Worm (Caenorhabditis elegans): ENCODE measurements around the gene adal-1.

DNA sequence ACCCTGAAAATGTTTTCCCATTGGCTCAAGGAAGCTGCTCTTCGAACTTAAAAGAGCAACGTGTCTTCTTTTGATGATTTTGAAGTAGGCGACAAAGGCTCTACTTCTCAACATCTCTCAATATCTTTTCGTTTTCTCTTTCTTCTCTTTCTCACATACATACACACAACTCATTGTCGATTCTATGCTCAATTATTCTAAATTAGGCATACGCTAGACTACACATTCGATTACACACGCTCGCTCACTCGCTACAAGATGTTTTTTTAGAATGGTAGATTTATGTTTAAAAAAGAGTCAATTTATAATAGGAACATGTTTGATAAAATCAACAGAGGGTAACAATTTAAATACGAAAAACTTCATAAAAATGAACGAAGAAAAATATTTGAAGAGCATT lies 48.1 kb upstream of the adal-1 start:
- TF ChIP-seq nhr-76 (tag; optimal IDR thresholded peaks at IDR 0.05) = no peak
- no peak for TF ChIP-seq elt-3 (tag; optimal IDR thresholded peaks at IDR 0.05)
- no peak for TF ChIP-seq unc-62 (GFP tag; optimal IDR thresholded peaks at IDR 0.05)
- TF ChIP-seq lsy-12 (tag; optimal IDR thresholded peaks at IDR 0.05) = no peak
- TF ChIP-seq fkh-10 (GFP tag; optimal IDR thresholded peaks at IDR 0.05) = no peak
- no peak for TF ChIP-seq nhr-25 (tag; optimal IDR thresholded peaks at IDR 0.05)
- no peak for TF ChIP-seq ztf-11 (tag; optimal IDR thresholded peaks at IDR 0.05)
- TF ChIP-seq ceh-9 (tag; optimal IDR thresholded peaks at IDR 0.05) = no peak
- no peak for TF ChIP-seq eor-1 (tag; optimal IDR thresholded peaks at IDR 0.05)
- TF ChIP-seq fos-1 (tag; optimal IDR thresholded peaks at IDR 0.05) = no peak
- TF ChIP-seq sea-2 (GFP tag; optimal IDR thresholded peaks at IDR 0.05) = no peak
- no peak for TF ChIP-seq jun-1 (tag; optimal IDR thresholded peaks at IDR 0.05)
- no peak for TF ChIP-seq ztf-4 (tag; optimal IDR thresholded peaks at IDR 0.05)

All from whole organism, L3 larva.